Fruit fly (Drosophila melanogaster): ENCODE results near the gene CG7376.
A peak's percentile ranks its signal among the peaks of the same experiment; 100 is the strongest.

CG7376 gene

dm6 chr3L:6220187-6220586 lies 46.1 kb downstream of the CG7376 start, which contains the start of gene CG33946 (continued):
- TF ChIP-seq cyc (GFP tag; optimal IDR thresholded peaks at IDR 0.05) (peak; percentile 82), acj6 (GFP tag; optimal IDR thresholded peaks at IDR 0.05) (peak; percentile 58), Sox14 (GFP tag; optimal IDR thresholded peaks at IDR 0.05) (peak; percentile 70), spab (GFP tag; optimal IDR thresholded peaks at IDR 0.05) (no peak), fd59A (GFP tag; optimal IDR thresholded peaks at IDR 0.05) (no peak), eg (GFP tag; IDR thresholded peaks at IDR 0.05) (peak; percentile 83), CG15336 (GFP tag; IDR thresholded peaks at IDR 0.05) (peak; percentile 76), Smox (GFP tag; optimal IDR thresholded peaks at IDR 0.05) (peak; percentile 74), CG11762 (GFP tag; optimal IDR thresholded peaks at IDR 0.05; ENCODE audit: insufficient read depth) (peak; percentile 57), CG4318 (GFP tag; optimal IDR thresholded peaks at IDR 0.05) (peak; percentile 40), Hr39 (GFP tag; optimal IDR thresholded peaks at IDR 0.05) (peak; percentile 85), CG6854 (GFP tag; optimal IDR thresholded peaks at IDR 0.05) (no peak), CG34406 (GFP tag; optimal IDR thresholded peaks at IDR 0.05) (peak; percentile 38), CG3919 (GFP tag; optimal IDR thresholded peaks at IDR 0.05) (peak; percentile 76), esn (GFP tag; optimal IDR thresholded peaks at IDR 0.05) (peak; percentile 74), CG6163 (GFP tag; IDR thresholded peaks at IDR 0.05) (peak; percentile 82), svp (GFP tag) (peak; percentile 87), Gug (GFP tag; IDR thresholded peaks at IDR 0.05) (peak; percentile 59), CG1621 (tag; optimal IDR thresholded peaks at IDR 0.05) (no peak), Eip75B (GFP tag; optimal IDR thresholded peaks at IDR 0.05) (peak; percentile 39), topi (GFP tag; optimal IDR thresholded peaks at IDR 0.05) (peak; percentile 75), Hr38 (GFP tag; optimal IDR thresholded peaks at IDR 0.05) (no peak), Sox102F (GFP tag; optimal IDR thresholded peaks at IDR 0.05) (peak; percentile 53), CG32006 (GFP tag; optimal IDR thresholded peaks at IDR 0.05) (peak; percentile 74)

Data from whole organism, prepupa.